Fruit fly (Drosophila melanogaster): Measurements from ENCODE around the gene Pex12.

Pex12 gene

dm6 chr2L:819315-820032 lies 3.7 kb downstream of the Pex12 start, which contains the start of the genes PGAP2 and Clp (continued):
- TF ChIP-seq CG1024 (GFP tag; IDR thresholded peaks at IDR 0.05) (peak; percentile 43; the same call in 1 of the 2 replicates), CG2120 (GFP tag; optimal IDR thresholded peaks at IDR 0.05) (peak; percentile 84), kay (GFP tag; optimal IDR thresholded peaks at IDR 0.05) (peak; percentile 43), Side (GFP tag; optimal IDR thresholded peaks at IDR 0.05) (no peak), HmgD (GFP tag; optimal IDR thresholded peaks at IDR 0.05) (no peak), CG2129 (GFP tag; IDR thresholded peaks at IDR 0.05; ENCODE audit: partially characterized antibody) (peak; percentile 21; the same call in 1 of the 2 replicates), twi (tag; optimal IDR thresholded peaks at IDR 0.05) (peak; percentile 63), CG3407 (GFP tag; optimal IDR thresholded peaks at IDR 0.05) (peak; percentile 29), CG10209 (GFP tag; optimal IDR thresholded peaks at IDR 0.05) (peak; percentile 66), CG17568 (GFP tag; optimal IDR thresholded peaks at IDR 0.05) (no peak), CG12219 (GFP tag; optimal IDR thresholded peaks at IDR 0.05) (no peak), tll (GFP tag; optimal IDR thresholded peaks at IDR 0.05) (no peak), sens (GFP tag) (peak; percentile 87), Poxn (GFP tag; IDR thresholded peaks at IDR 0.05) (peak; percentile 23; the same call in 1 of the 2 replicates), seq (GFP tag; IDR thresholded peaks at IDR 0.05) (peak; percentile 38; the same call in 1 of the 2 replicates), CG1792 (GFP tag; optimal IDR thresholded peaks at IDR 0.05) (no peak), btn (GFP tag; optimal IDR thresholded peaks at IDR 0.05) (no peak), CG6813 (GFP tag; optimal IDR thresholded peaks at IDR 0.05) (no peak), Camta (GFP tag; optimal IDR thresholded peaks at IDR 0.05) (peak; percentile 33), CG4820 (GFP tag; optimal IDR thresholded peaks at IDR 0.05) (peak; percentile 55), Ravus (GFP tag; IDR thresholded peaks at IDR 0.05) (peak; percentile 20), CG9817 (tag; optimal IDR thresholded peaks at IDR 0.05) (peak; percentile 83), sd (tag; optimal IDR thresholded peaks at IDR 0.05) (no peak), Awh (GFP tag; IDR thresholded peaks at IDR 0.05) (no peak), slbo (GFP tag; IDR thresholded peaks at IDR 0.05) (peak; percentile 89), Ets65A (GFP tag) (peak; percentile 95), schlank (tag; optimal IDR thresholded peaks at IDR 0.05) (peak; percentile 30), CG15479 (GFP tag; optimal IDR thresholded peaks at IDR 0.05) (peak; percentile 26), gcm2 (GFP tag; optimal IDR thresholded peaks at IDR 0.05) (no peak), bcd (GFP tag; optimal IDR thresholded peaks at IDR 0.05) (peak; percentile 73), CG12769 (tag; optimal IDR thresholded peaks at IDR 0.05) (no peak), Optix (GFP tag; IDR thresholded peaks at IDR 0.05) (no peak; the same call in 2 of the 3 replicates), zfh2 (GFP tag; optimal IDR thresholded peaks at IDR 0.05) (peak; percentile 56), CG6654 (GFP tag; optimal IDR thresholded peaks at IDR 0.05) (peak; percentile 8), Dp (GFP tag; optimal IDR thresholded peaks at IDR 0.05) (peak; percentile 17), CG31441 (GFP tag; IDR thresholded peaks at IDR 0.05) (peak; percentile 73), CG10321 (GFP tag; IDR thresholded peaks at IDR 0.05) (no peak), CG11695 (GFP tag; IDR thresholded peaks at IDR 0.05) (peak; percentile 52; the same call in 2 of the 3 replicates), CG14014 (GFP tag; IDR thresholded peaks at IDR 0.05) (no peak; the same call in none of the 2 replicates), CG9727 (GFP tag; optimal IDR thresholded peaks at IDR 0.05) (peak; percentile 80), Sin3A (optimal IDR thresholded peaks at IDR 0.05) (peak; percentile 61), E2f1 (GFP tag; IDR thresholded peaks at IDR 0.05) (peak; percentile 80), CoRest (tag; optimal IDR thresholded peaks at IDR 0.05) (peak; percentile 87), gsb (GFP tag; IDR thresholded peaks at IDR 0.05) (no peak), CG7839 (tag; optimal IDR thresholded peaks at IDR 0.05) (peak; percentile 81), gfzf (GFP tag; optimal IDR thresholded peaks at IDR 0.05) (no peak), CG6683 (GFP tag; optimal IDR thresholded peaks at IDR 0.05) (no peak), tio (GFP tag; optimal IDR thresholded peaks at IDR 0.05) (no peak), H15 (GFP tag; IDR thresholded peaks at IDR 0.05) (peak; percentile 73), jigr1 (GFP tag; IDR thresholded peaks at IDR 0.05) (no peak)
